Worm (Caenorhabditis elegans): ENCODE data around the gene grd-4.

Gene grd-4

DNA sequence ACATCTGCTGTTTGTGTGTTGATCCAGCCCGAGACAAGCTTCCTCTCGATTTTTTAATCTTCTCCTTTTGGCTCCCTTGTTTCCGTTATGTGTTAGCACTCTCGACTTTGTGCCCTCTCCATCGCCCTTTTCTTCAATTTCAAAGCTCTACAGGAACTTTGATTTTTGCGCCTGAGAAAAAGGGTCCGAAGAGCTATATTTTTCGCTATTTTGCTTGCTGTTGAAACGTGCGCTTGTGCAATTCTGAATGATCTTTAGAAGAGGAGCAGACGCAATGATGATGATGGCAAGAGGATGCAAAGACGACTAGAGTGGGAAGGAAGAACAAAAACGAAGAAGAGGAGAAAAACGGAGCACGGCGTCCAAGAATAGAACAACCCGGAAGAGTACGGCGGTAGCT, 19.3 kb upstream of the grd-4 start (continued):
- TF ChIP-seq F16B12.6 (tag; optimal IDR thresholded peaks at IDR 0.05): no peak
- TF ChIP-seq nhr-71 (tag; optimal IDR thresholded peaks at IDR 0.05): peak; percentile 84
- peak in 1 of 3 experiments; percentile 16 for TF ChIP-seq ceh-82 (tag; optimal IDR thresholded peaks at IDR 0.05)
- no peak for TF ChIP-seq hlh-17 (GFP tag; optimal IDR thresholded peaks at IDR 0.05; ENCODE audit: borderline replicate concordance)
- peak; percentile 27 for TF ChIP-seq nhr-47 (tag; optimal IDR thresholded peaks at IDR 0.05)
- TF ChIP-seq mab-9 (GFP tag; IDR thresholded peaks at IDR 0.05): no peak
- TF ChIP-seq aha-1 (tag; optimal IDR thresholded peaks at IDR 0.05): no peak
- no peak for TF ChIP-seq unc-98 (GFP tag; IDR thresholded peaks at IDR 0.05)
- no peak for TF ChIP-seq pqm-1 (tag; optimal IDR thresholded peaks at IDR 0.05)
- no peak for TF ChIP-seq ceh-88 (GFP tag; IDR thresholded peaks at IDR 0.05)
- no peak for TF ChIP-seq fkh-4 (tag; optimal IDR thresholded peaks at IDR 0.05; ENCODE audit: borderline replicate concordance)
- no peak for TF ChIP-seq mef-2 (tag; optimal IDR thresholded peaks at IDR 0.05)
- no peak for TF ChIP-seq ceh-63 (GFP tag; optimal IDR thresholded peaks at IDR 0.05)
- TF ChIP-seq elt-2 (tag; optimal IDR thresholded peaks at IDR 0.05): no peak
- TF ChIP-seq zag-1 (tag; optimal IDR thresholded peaks at IDR 0.05): no peak
- TF ChIP-seq pax-3 (tag; optimal IDR thresholded peaks at IDR 0.05): no peak
- TF ChIP-seq lin-35 (GFP tag; optimal IDR thresholded peaks at IDR 0.05): no peak
- peak; percentile 21 for TF ChIP-seq dsc-1 (tag; optimal IDR thresholded peaks at IDR 0.05)
- TF ChIP-seq hpl-2 (GFP tag; optimal IDR thresholded peaks at IDR 0.05): no peak
- TF ChIP-seq ets-5 (GFP tag; IDR thresholded peaks at IDR 0.05): no peak
- TF ChIP-seq lsy-2 (tag; optimal IDR thresholded peaks at IDR 0.05): peak in 1 of 2 experiments; percentile 6
- no peak for TF ChIP-seq nhr-85 (tag)
- TF ChIP-seq nhr-84 (tag; optimal IDR thresholded peaks at IDR 0.05): no peak
- no peak for TF ChIP-seq isw-1 (GFP tag; IDR thresholded peaks at IDR 0.05)
- no peak for TF ChIP-seq nhr-28 (tag; optimal IDR thresholded peaks at IDR 0.05)
- TF ChIP-seq nhr-77 (tag; optimal IDR thresholded peaks at IDR 0.05): no peak
- no peak for TF ChIP-seq tbx-2 (tag; optimal IDR thresholded peaks at IDR 0.05)
- TF ChIP-seq C04F5.9 (tag; optimal IDR thresholded peaks at IDR 0.05): no peak
- TF ChIP-seq sox-4 (tag; optimal IDR thresholded peaks at IDR 0.05): no peak
- peak; percentile 46 for TF ChIP-seq unc-86 (tag; optimal IDR thresholded peaks at IDR 0.05)
- no peak for TF ChIP-seq alr-1 (tag; optimal IDR thresholded peaks at IDR 0.05; ENCODE audit: borderline replicate concordance)
- TF ChIP-seq ces-1 (GFP tag; optimal IDR thresholded peaks at IDR 0.05): no peak
- TF ChIP-seq rnt-1 (tag; optimal IDR thresholded peaks at IDR 0.05): peak; percentile 51

DNA sequence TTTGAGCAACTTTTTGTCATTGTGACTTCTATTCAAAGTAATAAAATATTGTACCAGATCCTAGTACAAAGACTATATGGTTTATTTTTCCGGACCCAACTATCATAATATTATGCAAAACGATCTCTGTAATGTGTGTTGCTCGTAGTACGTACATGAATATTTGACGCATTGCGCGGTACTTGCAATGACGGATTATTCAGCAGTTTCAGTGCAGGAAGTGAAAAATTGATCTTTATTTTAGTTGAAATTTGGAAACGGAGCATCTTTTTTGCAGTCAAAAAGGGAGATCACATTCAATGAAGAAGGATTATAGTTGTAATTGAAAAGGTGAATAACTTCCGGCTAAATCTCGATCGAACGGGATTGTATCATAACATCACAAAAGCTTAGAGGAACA, 17.1 kb upstream of the grd-4 start:
- no peak for TF ChIP-seq ceh-88 (GFP tag; IDR thresholded peaks at IDR 0.05)
- TF ChIP-seq sup-37 (GFP tag; optimal IDR thresholded peaks at IDR 0.05): no peak
- TF ChIP-seq unc-30 (tag; optimal IDR thresholded peaks at IDR 0.05): no peak
- no peak for TF ChIP-seq C34B4.2 (tag; optimal IDR thresholded peaks at IDR 0.05)
- no peak for TF ChIP-seq nhr-19 (GFP tag; conservative IDR thresholded peaks at IDR 0.05)
- TF ChIP-seq fkh-10 (GFP tag; optimal IDR thresholded peaks at IDR 0.05): no peak
- no peak for TF ChIP-seq nhr-85 (tag)
- TF ChIP-seq unc-86 (tag; optimal IDR thresholded peaks at IDR 0.05): no peak
- no peak for TF ChIP-seq snpc-4 (tag; optimal IDR thresholded peaks at IDR 0.05)
- TF ChIP-seq ceh-82 (tag; optimal IDR thresholded peaks at IDR 0.05): no peak
- TF ChIP-seq isw-1 (GFP tag; IDR thresholded peaks at IDR 0.05): no peak
- TF ChIP-seq mef-2 (tag; optimal IDR thresholded peaks at IDR 0.05): no peak
- TF ChIP-seq sptf-1 (tag; optimal IDR thresholded peaks at IDR 0.05): no peak
- no peak for TF ChIP-seq nhr-28 (tag; optimal IDR thresholded peaks at IDR 0.05)

DNA sequence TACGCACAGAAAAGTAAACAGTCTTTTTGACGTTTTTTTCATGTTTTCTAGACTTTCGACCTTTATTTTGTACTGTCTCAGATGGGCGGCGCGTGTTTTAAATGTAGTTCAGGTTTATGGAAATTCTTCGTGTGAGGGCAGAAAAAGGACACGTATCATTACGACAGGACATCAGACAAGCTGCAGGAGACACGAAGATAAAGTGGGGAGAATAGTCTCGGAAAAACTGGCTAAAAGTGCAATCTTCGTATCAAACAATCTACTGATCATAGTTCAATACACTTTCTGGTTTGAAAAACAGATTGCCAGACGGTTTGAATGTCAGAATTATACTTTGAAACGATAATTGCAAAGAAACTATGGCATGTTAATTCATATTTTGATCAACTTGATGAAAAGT, 15.6 kb upstream of the grd-4 start:
- TF ChIP-seq mab-9 (GFP tag; IDR thresholded peaks at IDR 0.05) (no peak), ztf-4 (tag; optimal IDR thresholded peaks at IDR 0.05) (no peak)
